Fruit fly (Drosophila melanogaster) whole organism, wandering third instar larva: ENCODE data around the gene nom.

Experiments used
- Abd-B ChIP-seq: fragments of >200 bp; optimal IDR thresholded peaks from 2 replicates; lab custom pipeline; 2017; ENCODE audit warnings: missing biosample characterization, missing genetic modification characterization
- Dfd ChIP-seq: fragments of >200 bp; optimal IDR thresholded peaks from 2 replicates; lab custom pipeline; 2017; ENCODE audit warnings: missing biosample characterization, missing genetic modification characterization
- GATAd ChIP-seq: sonication (Bioruptor generic); optimal IDR thresholded peaks from 2 replicates; lab custom pipeline; 2016; ENCODE audit warnings: missing biosample characterization, missing genetic modification characterization
- HLH106 ChIP-seq: fragments of 200-800 bp; optimal IDR thresholded peaks from 3 replicates; lab custom pipeline; 2019; ENCODE audit warnings: missing biosample characterization, mild to moderate bottlenecking, missing genetic modification characterization, moderate library complexity
- Mio ChIP-seq: sonication (Bioruptor generic); optimal IDR thresholded peaks from 2 replicates; lab custom pipeline; 2016; ENCODE audit warnings: missing biosample characterization, missing genetic modification characterization
- Myc ChIP-seq: fragments of >200 bp; optimal IDR thresholded peaks from 2 replicates; lab custom pipeline; 2017
- N ChIP-seq: fragments of >200 bp; optimal IDR thresholded peaks from 2 replicates; lab custom pipeline; 2018; ENCODE audit warnings: missing biosample characterization, missing external identifiers, missing genetic modification characterization
- OdsH ChIP-seq: fragments of 200-800 bp; sonication (Bioruptor generic); optimal IDR thresholded peaks from 2 replicates; lab custom pipeline; 2016; ENCODE audit warnings: missing biosample characterization, mild to moderate bottlenecking, missing genetic modification characterization
- Rel ChIP-seq, 2 experiments: fragments of 200-800 bp; sonication (Bioruptor generic) in 1 of 2; optimal IDR thresholded peaks; 2 replicates in 1 of 2; 3 replicates in 1 of 2; lab custom pipeline; 2016 to 2019; ENCODE audit warnings: mild to moderate bottlenecking in 2 of 2, missing biosample characterization in 2 of 2, missing genetic modification characterization in 2 of 2, moderate library complexity in 1 of 2
- Sp1 ChIP-seq: fragments of 200-800 bp; sonication (Bioruptor generic); optimal IDR thresholded peaks from 3 replicates; lab custom pipeline; 2019; ENCODE audit warnings: missing biosample characterization, mild to moderate bottlenecking, missing genetic modification characterization, moderate library complexity
- Vsx2 ChIP-seq: fragments of 200-300, 225-300 bp; sonication (Bioruptor generic); optimal IDR thresholded peaks from 2 replicates; lab custom pipeline; 2018; ENCODE audit warnings: missing biosample characterization, missing genetic modification characterization; ENCODE audit not compliant: partially characterized antibody
- br ChIP-seq: fragments of 200-800 bp; sonication (Bioruptor generic); optimal IDR thresholded peaks from 2 replicates; lab custom pipeline; 2016; ENCODE audit warnings: missing biosample characterization, missing genetic modification characterization
- dl ChIP-seq, 2 experiments: fragments of 175-275, 200-275 bp in 1 of 2; fragments of 200-275 bp in 1 of 2; sonication (Bioruptor generic); optimal IDR thresholded peaks; lab custom pipeline; 2018; ENCODE audit warnings: mild to moderate bottlenecking in 2 of 2, missing biosample characterization in 2 of 2, missing genetic modification characterization in 2 of 2, moderate library complexity in 2 of 2; ENCODE audit not compliant: partially characterized antibody in 2 of 2, insufficient read depth in 1 of 2
- dmrt93B ChIP-seq: fragments of 200-800 bp; sonication (Bioruptor generic); optimal IDR thresholded peaks from 2 replicates; lab custom pipeline; 2018; ENCODE audit warnings: missing biosample characterization, mild to moderate bottlenecking, missing genetic modification characterization
- dsf ChIP-seq: sonication (Bioruptor generic); optimal IDR thresholded peaks from 2 replicates; lab custom pipeline; 2016; ENCODE audit warnings: missing biosample characterization, missing genetic modification characterization, borderline replicate concordance
- ey ChIP-seq: fragments of 200-800 bp; sonication (Bioruptor generic); optimal IDR thresholded peaks from 2 replicates; lab custom pipeline; 2016; ENCODE audit warnings: missing biosample characterization, missing genetic modification characterization
- foxo ChIP-seq, 2 experiments: fragments of 200-800 bp; sonication (Bioruptor generic); optimal IDR thresholded peaks; 2 replicates in 1 of 2; 3 replicates in 1 of 2; lab custom pipeline; 2016 to 2017; ENCODE audit warnings: missing biosample characterization in 2 of 2, missing genetic modification characterization in 2 of 2
- fru ChIP-seq: fragments of 200-800 bp; sonication (Bioruptor generic); optimal IDR thresholded peaks from 3 replicates; lab custom pipeline; 2016; ENCODE audit warnings: missing biosample characterization, mild to moderate bottlenecking, missing genetic modification characterization
- h ChIP-seq: fragments of 200-800 bp; sonication (Bioruptor generic); optimal IDR thresholded peaks from 3 replicates; lab custom pipeline; 2016; ENCODE audit warnings: missing biosample characterization, mild to moderate bottlenecking, missing genetic modification characterization
- jim ChIP-seq: fragments of 175-275, 200-325 bp; sonication (Bioruptor generic); optimal IDR thresholded peaks from 2 replicates; lab custom pipeline; 2016; ENCODE audit warnings: missing biosample characterization, mild to moderate bottlenecking, missing genetic modification characterization
- lola ChIP-seq: fragments of >200 bp; optimal IDR thresholded peaks from 2 replicates; lab custom pipeline; 2017; ENCODE audit warnings: missing biosample characterization, missing genetic modification characterization
- pan ChIP-seq: fragments of >200 bp; optimal IDR thresholded peaks from 2 replicates; lab custom pipeline; 2017
- psq ChIP-seq: fragments of 200-800 bp; sonication (Bioruptor generic); optimal IDR thresholded peaks from 3 replicates; lab custom pipeline; 2017; ENCODE audit warnings: missing biosample characterization, mild to moderate bottlenecking, missing genetic modification characterization, moderate library complexity
- rgr ChIP-seq: fragments of 200-800 bp; sonication (Bioruptor generic); optimal IDR thresholded peaks from 3 replicates; lab custom pipeline; 2016; ENCODE audit warnings: missing biosample characterization, mild to moderate bottlenecking, missing genetic modification characterization
- sage ChIP-seq: fragments of 200-800 bp; sonication (Bioruptor generic); optimal IDR thresholded peaks from 2 replicates; lab custom pipeline; 2016; ENCODE audit warnings: missing biosample characterization, mild to moderate bottlenecking, missing genetic modification characterization
- sv ChIP-seq: fragments of 200-800 bp; sonication (Bioruptor generic); optimal IDR thresholded peaks from 3 replicates; lab custom pipeline; 2016; ENCODE audit warnings: missing biosample characterization, missing genetic modification characterization
- tai ChIP-seq: sonication (Bioruptor generic); optimal IDR thresholded peaks from 2 replicates; lab custom pipeline; 2016; ENCODE audit warnings: missing biosample characterization, missing genetic modification characterization
- usp ChIP-seq: fragments of >200 bp; optimal IDR thresholded peaks from 2 replicates; lab custom pipeline; 2017; ENCODE audit warnings: missing biosample characterization, missing genetic modification characterization
- woc ChIP-seq: sonication (Bioruptor generic); optimal IDR thresholded peaks from 2 replicates; lab custom pipeline; 2016; ENCODE audit warnings: missing biosample characterization, mild to moderate bottlenecking, missing genetic modification characterization

Gene nom

dm6 chr3R:8731597-8732263, 8.8 kb downstream of the nom start, which contains the start of the genes M1BP and CG8202 (continued):
- peak; percentile 44 for TF ChIP-seq sv (GFP tag; lab: Kevin White, UChicago)

- TF ChIP-seq sv (GFP tag; lab: Kevin White, UChicago) (no peak), OdsH (peak; percentile 25), Sp1 (GFP tag; lab: Kevin White, UChicago) (peak; percentile 40), HLH106 (peak; percentile 20), fru (GFP tag; lab: Kevin White, UChicago) (peak; percentile 65), rgr (GFP tag; lab: Kevin White, UChicago) (peak; percentile 42), ey (GFP tag; lab: Kevin White, UChicago) (peak; percentile 1), h (peak; percentile 45), dmrt93B (GFP tag; lab: Kevin White, UChicago) (no peak), woc (GFP tag; lab: Kevin White, UChicago) (peak; percentile 36), psq (GFP tag; lab: Kevin White, UChicago) (peak; percentile 10), Abd-B (GFP tag; lab: Kevin White, UChicago) (no peak), foxo (GFP tag; optimal IDR thresholded peaks at IDR 0.05; lab: Kevin White, UChicago) (peak in 1 of 2 experiments; percentile 35)
- TF ChIP-seq, all 38 proteins: peak for 10
Measured at dm6 chr3R:8739161-8739783, 16.3 kb downstream of the nom start.

dm6 chr3R:8740118-8740517, 17.1 kb downstream of the nom start:
- no peak for TF ChIP-seq usp (GFP tag; lab: Kevin White, UChicago)

- TF ChIP-seq usp (GFP tag; lab: Kevin White, UChicago) (no peak), N (no peak), br (GFP tag; lab: Kevin White, UChicago) (no peak), Myc (lab: Kevin White, UChicago) (no peak), pan (lab: Kevin White, UChicago) (no peak), GATAd (GFP tag; lab: Kevin White, UChicago) (no peak)
Measured at dm6 chr3R:8741248-8741647, 18.3 kb downstream of the nom start.

- TF ChIP-seq dl (GFP tag; optimal IDR thresholded peaks at IDR 0.05; lab: Kevin White, UChicago; ENCODE audit: insufficient read depth in 1 of 2, partially characterized antibody in 2 of 2) (no peak), Sp1 (GFP tag; lab: Kevin White, UChicago) (no peak), foxo (GFP tag; optimal IDR thresholded peaks at IDR 0.05; lab: Kevin White, UChicago) (no peak), Abd-B (GFP tag; lab: Kevin White, UChicago) (no peak), Rel (GFP tag; optimal IDR thresholded peaks at IDR 0.05; lab: Kevin White, UChicago) (no peak), Rel (tag; optimal IDR thresholded peaks at IDR 0.05; lab: Kevin White, UChicago) (no peak), psq (GFP tag; lab: Kevin White, UChicago) (no peak), OdsH (no peak), Myc (lab: Kevin White, UChicago) (no peak)
- TF ChIP-seq, all 38 proteins: peak for 0
Measured at dm6 chr3R:8741941-8742340, 19.0 kb downstream of the nom start.

- no peak for TF ChIP-seq dsf (GFP tag; lab: Kevin White, UChicago)
- TF ChIP-seq Abd-B (GFP tag; lab: Kevin White, UChicago) = no peak
- TF ChIP-seq Rel (GFP tag; optimal IDR thresholded peaks at IDR 0.05; lab: Kevin White, UChicago) = no peak
- no peak for TF ChIP-seq Rel (tag; optimal IDR thresholded peaks at IDR 0.05; lab: Kevin White, UChicago)
- no peak for TF ChIP-seq HLH106
- no peak for TF ChIP-seq jim (GFP tag; lab: Kevin White, UChicago)
- TF ChIP-seq Myc (lab: Kevin White, UChicago) = no peak
- TF ChIP-seq ey (GFP tag; lab: Kevin White, UChicago) = no peak
- no peak for TF ChIP-seq sage (GFP tag; lab: Kevin White, UChicago)
- TF ChIP-seq Vsx2 (GFP tag; lab: Kevin White, UChicago) = no peak
- TF ChIP-seq pan (lab: Kevin White, UChicago) = no peak
- TF ChIP-seq tai (GFP tag; lab: Kevin White, UChicago) = no peak
- no peak for TF ChIP-seq fru (GFP tag; lab: Kevin White, UChicago)
- no peak for TF ChIP-seq dmrt93B (GFP tag; lab: Kevin White, UChicago)
- TF ChIP-seq Mio = no peak
- no peak for TF ChIP-seq OdsH
- TF ChIP-seq lola (GFP tag; lab: Kevin White, UChicago) = no peak
- TF ChIP-seq br (GFP tag; lab: Kevin White, UChicago) = no peak
- TF ChIP-seq foxo (GFP tag; optimal IDR thresholded peaks at IDR 0.05; lab: Kevin White, UChicago) = no peak
- TF ChIP-seq dl (GFP tag; optimal IDR thresholded peaks at IDR 0.05; lab: Kevin White, UChicago; ENCODE audit: insufficient read depth in 1 of 2, partially characterized antibody in 2 of 2) = no peak
- no peak for TF ChIP-seq Dfd (GFP tag; lab: Kevin White, UChicago)
- TF ChIP-seq, all 38 proteins: peak for 0
Measured at dm6 chr3R:8742661-8743060, 19.7 kb downstream of the nom start.
